Fruit fly (Drosophila melanogaster) whole organism, embryonic: Measurements from ENCODE around the gene CG15201.

ENCODE experiments used
- Aef1 ChIP-seq: fragments of 200-800 bp; sonication (Bioruptor generic); IDR thresholded peaks from 3 replicates; pipeline ENCODE4 v1.3.6; 2022; ENCODE audit warnings: missing biosample characterization, missing genetic modification characterization
- BtbVII ChIP-seq: fragments of 200-800 bp; sonication (Bioruptor generic); optimal IDR thresholded peaks from 3 replicates; lab custom pipeline; 2017; ENCODE audit warnings: missing biosample characterization, mild to moderate bottlenecking, missing genetic modification characterization
- C15 ChIP-seq: fragments of 200-800 bp; sonication (Bioruptor generic); IDR thresholded peaks from 3 replicates; pipeline ENCODE4 v1.3.6; 2022; ENCODE audit warnings: missing biosample characterization, missing genetic modification characterization
- CG11695 ChIP-seq: fragments of 200-800 bp; sonication (Bioruptor generic); IDR thresholded peaks from 3 replicates; pipeline ENCODE4 v1.3.6; 2022; ENCODE audit warnings: missing biosample characterization, missing genetic modification characterization
- CG12744 ChIP-seq: fragments of 200-800 bp; sonication (Bioruptor generic); optimal IDR thresholded peaks from 2 replicates; lab custom pipeline; 2016; ENCODE audit warnings: missing biosample characterization, missing genetic modification characterization
- CG18476 ChIP-seq: fragments of 200-800 bp; sonication (Bioruptor generic); optimal IDR thresholded peaks from 2 replicates; lab custom pipeline; 2016; ENCODE audit warnings: missing biosample characterization, mild to moderate bottlenecking, missing genetic modification characterization
- CG3281 ChIP-seq: fragments of 200-800 bp; sonication (Bioruptor generic); optimal IDR thresholded peaks from 3 replicates; lab custom pipeline; 2017; ENCODE audit warnings: missing biosample characterization, mild to moderate bottlenecking, missing genetic modification characterization
- CG3726 ChIP-seq: fragments of 200-800 bp; sonication (Bioruptor generic); IDR thresholded peaks from 3 replicates; pipeline ENCODE4, ENCODE4 v1.3.6; 2022; ENCODE audit warnings: missing biosample characterization, missing genetic modification characterization
- CG3995 ChIP-seq: fragments of 200-800 bp; sonication (Bioruptor generic); optimal IDR thresholded peaks from 3 replicates; lab custom pipeline; 2016; ENCODE audit warnings: missing biosample characterization, missing genetic modification characterization
- CG4328 ChIP-seq: fragments of 200-800 bp; sonication (Bioruptor generic); optimal IDR thresholded peaks from 3 replicates; lab custom pipeline; 2017; ENCODE audit warnings: missing biosample characterization, missing genetic modification reagents, missing genetic modification characterization
- CG4617 ChIP-seq: fragments of 200-800 bp; sonication (Bioruptor generic); optimal IDR thresholded peaks from 3 replicates; lab custom pipeline; 2016; ENCODE audit warnings: missing biosample characterization, missing genetic modification characterization, borderline replicate concordance
- CG7271 ChIP-seq: fragments of 200-800 bp; sonication (Bioruptor generic); optimal IDR thresholded peaks from 2 replicates; lab custom pipeline; 2018; ENCODE audit warnings: missing biosample characterization, mild to moderate bottlenecking, missing genetic modification characterization, moderate library complexity
- CG7357 ChIP-seq: fragments of 200-800 bp; sonication (Bioruptor generic); IDR thresholded peaks from 3 replicates; pipeline ENCODE4 v1.3.6; 2022; ENCODE audit warnings: missing biosample characterization, missing genetic modification characterization
- CG7556 ChIP-seq: fragments of 200-800 bp; sonication (Bioruptor generic); optimal IDR thresholded peaks from 2 replicates; lab custom pipeline; 2017; ENCODE audit warnings: missing biosample characterization, mild to moderate bottlenecking, missing genetic modification characterization
- CG7745 ChIP-seq: fragments of 200-800 bp; sonication (Bioruptor generic); optimal IDR thresholded peaks from 2 replicates; lab custom pipeline; 2018; ENCODE audit warnings: missing biosample characterization, mild to moderate bottlenecking, missing genetic modification characterization, moderate library complexity
- CG8089 ChIP-seq: fragments of 200-800 bp; sonication (Bioruptor generic); optimal IDR thresholded peaks from 3 replicates; lab custom pipeline; 2016; ENCODE audit warnings: missing biosample characterization, missing genetic modification characterization
- CG8924 ChIP-seq: fragments of 200-800 bp; optimal IDR thresholded peaks from 3 replicates; lab custom pipeline; 2019; ENCODE audit warnings: missing biosample characterization, mild to moderate bottlenecking, missing genetic modification characterization, moderate library complexity
- CG9817 ChIP-seq: fragments of 200-800 bp; sonication (Bioruptor generic); optimal IDR thresholded peaks from 2 replicates; lab custom pipeline; 2018; ENCODE audit warnings: missing biosample characterization, mild to moderate bottlenecking, missing genetic modification characterization, moderate library complexity
- CG9876 ChIP-seq: fragments of 200-800 bp; sonication (Bioruptor generic); optimal IDR thresholded peaks from 2 replicates; lab custom pipeline; 2016; ENCODE audit warnings: missing biosample characterization, missing genetic modification characterization
- CHES-1-like ChIP-seq: fragments of 200-800 bp; sonication (Bioruptor generic); optimal IDR thresholded peaks from 2 replicates; lab custom pipeline; 2016; ENCODE audit warnings: missing biosample characterization, missing genetic modification characterization
- Camta ChIP-seq: fragments of 200-800 bp; sonication (Bioruptor generic); optimal IDR thresholded peaks from 2 replicates; lab custom pipeline; 2016; ENCODE audit warnings: missing biosample characterization, missing genetic modification characterization
- CoRest ChIP-seq: fragments of 200-800 bp; sonication (Bioruptor generic); optimal IDR thresholded peaks from 3 replicates; lab custom pipeline; 2018; ENCODE audit warnings: missing biosample characterization, mild to moderate bottlenecking, missing genetic modification characterization, moderate library complexity
- HmgZ ChIP-seq: fragments of 200-800 bp; sonication (Bioruptor generic); optimal IDR thresholded peaks from 2 replicates; lab custom pipeline; 2018; ENCODE audit warnings: missing biosample characterization, mild to moderate bottlenecking, missing genetic modification characterization
- Kr ChIP-seq: fragments of 200-800 bp; sonication (Bioruptor generic); optimal IDR thresholded peaks from 2 replicates; lab custom pipeline; 2017; ENCODE audit warnings: missing biosample characterization, mild to moderate bottlenecking, missing genetic modification characterization
- Lim3 ChIP-seq: fragments of 200-800 bp; sonication (Bioruptor generic); IDR thresholded peaks from 2 replicates; pipeline ENCODE4 v1.3.6; 2022; ENCODE audit warnings: missing biosample characterization, missing genetic modification characterization
- Nf-YB ChIP-seq: fragments of 200-800 bp; sonication (Bioruptor generic); optimal IDR thresholded peaks from 3 replicates; lab custom pipeline; 2019; ENCODE audit warnings: missing biosample characterization, mild to moderate bottlenecking, missing genetic modification characterization, moderate library complexity
- Opbp ChIP-seq: fragments of 200-800 bp; sonication (Bioruptor generic); IDR thresholded peaks from 3 replicates; pipeline ENCODE4 v1.3.6; 2022; ENCODE audit warnings: missing biosample characterization, missing genetic modification characterization; ENCODE audit not compliant: partially characterized antibody
- Scr ChIP-seq: fragments of 200-800 bp; sonication (Bioruptor generic); IDR thresholded peaks from 2 replicates; pipeline ENCODE4 v1.3.6; 2022; ENCODE audit warnings: missing biosample characterization, missing genetic modification characterization; ENCODE audit not compliant: partially characterized antibody
- Side ChIP-seq: fragments of 200-800 bp; sonication (Bioruptor generic); optimal IDR thresholded peaks from 2 replicates; lab custom pipeline; 2016; ENCODE audit warnings: missing biosample characterization, missing genetic modification characterization
- Ssrp ChIP-seq: fragments of 200-800 bp; sonication (Bioruptor generic); optimal IDR thresholded peaks from 2 replicates; lab custom pipeline; 2018; ENCODE audit warnings: missing biosample characterization, mild to moderate bottlenecking, missing genetic modification characterization, moderate library complexity
- caup ChIP-seq: fragments of 200-800 bp; sonication (Bioruptor generic); optimal IDR thresholded peaks from 3 replicates; lab custom pipeline; 2017; ENCODE audit warnings: missing biosample characterization, mild to moderate bottlenecking, missing genetic modification characterization, moderate library complexity; ENCODE audit not compliant: severe bottlenecking
- danr ChIP-seq: fragments of 200-800 bp; sonication (Bioruptor generic); IDR thresholded peaks from 2 replicates; pipeline ENCODE4 v1.3.6; 2022; ENCODE audit warnings: missing biosample characterization, missing genetic modification characterization
- emc ChIP-seq: fragments of 200-800 bp; sonication (Bioruptor generic); optimal IDR thresholded peaks from 2 replicates; lab custom pipeline; 2016; ENCODE audit warnings: missing biosample characterization, missing genetic modification characterization
- grn ChIP-seq: fragments of 200-800 bp; sonication (Bioruptor generic); optimal IDR thresholded peaks from 3 replicates; lab custom pipeline; 2017; ENCODE audit warnings: missing biosample characterization, missing genetic modification characterization
- gt ChIP-seq: fragments of 200-800 bp; sonication (Bioruptor generic); IDR thresholded peaks from 2 replicates; pipeline ENCODE4 v1.3.6; 2022; ENCODE audit warnings: missing biosample characterization, missing genetic modification characterization
- nom ChIP-seq: fragments of 200-800 bp; sonication (Bioruptor generic); optimal IDR thresholded peaks from 2 replicates; lab custom pipeline; 2017; ENCODE audit warnings: missing biosample characterization, missing genetic modification characterization, mild to moderate bottlenecking, moderate library complexity, missing genetic modification reagents
- ranshi ChIP-seq: fragments of 200-800 bp; sonication (Bioruptor generic); IDR thresholded peaks from 2 replicates; pipeline ENCODE4 v1.3.6; 2022; ENCODE audit warnings: missing biosample characterization, missing genetic modification characterization
- schlank ChIP-seq: fragments of 200-800 bp; sonication (Bioruptor generic); optimal IDR thresholded peaks from 2 replicates; lab custom pipeline; 2018; ENCODE audit warnings: missing biosample characterization, mild to moderate bottlenecking, missing genetic modification characterization
- scrt ChIP-seq: fragments of 200-800 bp; sonication (Bioruptor generic); optimal IDR thresholded peaks from 2 replicates; lab custom pipeline; 2018; ENCODE audit warnings: missing biosample characterization, mild to moderate bottlenecking, missing genetic modification characterization, moderate library complexity
- sisA ChIP-seq: fragments of 200-800 bp; sonication (Bioruptor generic); IDR thresholded peaks from 2 replicates; pipeline ENCODE4 v1.3.6; 2022; ENCODE audit warnings: missing biosample characterization, missing genetic modification characterization
- sug ChIP-seq: fragments of 200-800 bp; optimal IDR thresholded peaks from 2 replicates; lab custom pipeline; 2019; ENCODE audit warnings: missing biosample characterization, mild to moderate bottlenecking, missing genetic modification characterization, moderate library complexity
- tx ChIP-seq: fragments of 200-800 bp; sonication (Bioruptor generic); optimal IDR thresholded peaks from 2 replicates; lab custom pipeline; 2016; ENCODE audit warnings: missing biosample characterization, missing genetic modification characterization
- vvl ChIP-seq: fragments of 200-800 bp; sonication (Bioruptor generic); IDR thresholded peaks from 2 replicates; pipeline ENCODE4 v1.3.6; 2022; ENCODE audit warnings: missing biosample characterization, missing genetic modification characterization
- wdn ChIP-seq: fragments of 200-800 bp; sonication (Bioruptor generic); IDR thresholded peaks from 2 replicates; pipeline ENCODE4 v1.3.6; 2022; ENCODE audit warnings: missing biosample characterization, missing genetic modification characterization
- zen ChIP-seq: fragments of 200-800 bp; sonication (Bioruptor generic); optimal IDR thresholded peaks from 3 replicates; lab custom pipeline; 2018; ENCODE audit warnings: missing biosample characterization, mild to moderate bottlenecking, missing genetic modification characterization, moderate library complexity
- zfh2 ChIP-seq: fragments of 200-800 bp; sonication (Bioruptor generic); optimal IDR thresholded peaks from 2 replicates; lab custom pipeline; 2016; ENCODE audit warnings: missing biosample characterization, missing genetic modification characterization

Gene CG15201

DNA sequence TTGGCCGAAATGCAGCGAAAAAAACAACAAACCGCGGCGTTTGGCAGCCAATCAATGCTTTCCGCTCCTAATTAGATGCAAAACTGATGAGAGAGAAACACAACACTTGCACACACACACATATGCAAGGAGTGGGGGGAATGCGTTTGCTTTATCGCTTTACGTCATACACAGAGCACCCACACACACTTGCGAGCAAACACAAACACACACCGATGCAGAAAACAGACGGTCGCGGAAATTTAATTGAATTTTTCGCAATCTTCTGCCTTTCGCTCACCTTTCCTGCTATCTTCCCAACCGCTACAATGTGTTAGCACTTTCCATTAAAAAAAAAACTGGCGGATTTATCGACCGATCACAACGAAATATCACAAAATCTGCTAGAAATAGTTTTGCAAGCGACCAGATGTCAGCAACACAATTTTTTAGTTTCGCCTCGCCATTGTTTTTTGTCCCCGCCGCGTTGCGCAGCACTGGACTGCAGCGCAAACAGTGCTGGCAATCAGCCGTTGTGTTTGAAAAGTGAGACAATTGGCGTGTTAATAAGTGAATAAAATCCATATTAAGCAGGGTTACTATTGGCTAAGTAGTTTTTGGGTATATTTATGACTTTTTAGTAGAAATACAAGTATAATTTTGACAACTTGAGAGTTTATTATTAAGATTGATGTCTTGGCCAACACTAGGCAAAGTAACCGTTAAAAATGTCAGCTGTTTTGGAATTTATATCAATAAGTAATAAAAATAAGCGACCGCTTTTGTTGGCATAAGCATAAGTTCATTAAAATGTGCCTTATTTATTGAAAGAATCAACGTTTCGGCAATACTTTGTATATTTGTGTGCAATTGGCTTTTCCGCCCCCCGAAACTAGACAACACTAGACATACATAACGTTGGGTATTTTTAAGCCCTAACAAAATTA is 7.1 kb upstream of the CG15201 start, which contains the start of gene Klp10A (continued):
- peak; percentile 18 for TF ChIP-seq Side (GFP tag; lab: Kevin White, UChicago)
- no peak for TF ChIP-seq scrt (GFP tag; lab: Kevin White, UChicago)
- no peak for TF ChIP-seq grn (GFP tag; lab: Kevin White, UChicago)
- TF ChIP-seq zfh2 (GFP tag; lab: Kevin White, UChicago): peak; percentile 14
- TF ChIP-seq vvl: peak; percentile 9; the same call in 1 of the 2 replicates
- no peak for TF ChIP-seq wdn (GFP tag; lab: Robert Waterston, UW)
- peak; percentile 4 for TF ChIP-seq CG7556 (GFP tag; lab: Kevin White, UChicago)
- TF ChIP-seq CG3281: peak; percentile 20
- no peak for TF ChIP-seq C15 (GFP tag; lab: Robert Waterston, UW)

DNA sequence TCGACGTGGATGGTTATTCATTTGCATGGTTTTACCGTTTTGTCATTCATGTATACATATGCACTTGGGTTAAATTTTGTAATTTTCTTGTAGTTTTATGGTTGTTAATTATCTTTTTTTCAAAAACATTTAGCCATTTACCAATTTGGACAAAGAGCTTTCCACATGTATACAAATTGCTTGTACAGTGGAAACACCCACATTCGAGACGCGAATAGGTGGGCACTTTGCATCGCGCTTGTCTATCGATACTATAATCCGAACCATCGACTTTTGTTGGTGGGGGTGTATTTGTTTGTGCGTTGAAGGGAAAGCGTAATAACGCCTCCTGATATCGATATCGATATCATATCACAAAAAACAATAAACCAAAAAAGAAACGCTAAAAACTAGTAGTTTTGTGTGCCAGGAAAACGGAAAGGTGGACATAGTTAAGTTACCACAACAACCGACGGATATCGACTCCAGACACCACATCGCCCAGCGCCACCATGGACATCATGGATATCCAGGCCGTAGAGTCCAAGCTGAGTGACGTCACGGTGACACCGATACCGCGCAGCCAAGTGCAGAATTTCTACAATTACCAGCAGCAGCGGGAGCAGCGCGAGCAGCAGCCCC is 6.2 kb upstream of the CG15201 start, which contains the start of gene CDK2AP1:
CDK2AP1 (plus strand) TSS at position 294 of the 621 bp plus-strand sequence.
- TF ChIP-seq CG18476 (GFP tag; lab: Kevin White, UChicago) (no peak), zfh2 (GFP tag; lab: Kevin White, UChicago) (peak; percentile 40), CG3995 (GFP tag; lab: Kevin White, UChicago) (peak; percentile 33), CG3726 (GFP tag; lab: Robert Waterston, UW) (no peak), sisA (GFP tag; lab: Robert Waterston, UW) (no peak), Ssrp (no peak), CHES-1-like (GFP tag; lab: Kevin White, UChicago) (peak; percentile 13), Camta (GFP tag; lab: Kevin White, UChicago) (no peak), sug (peak; percentile 66), HmgZ (peak; percentile 39), Aef1 (peak; percentile 25; the same call in 1 of the 3 replicates), CG8924 (tag; lab: Kevin White, UChicago) (peak; percentile 31), CG11695 (GFP tag; lab: Robert Waterston, UW) (no peak), vvl (peak; percentile 63), Lim3 (no peak), Kr (GFP tag; lab: Kevin White, UChicago) (no peak), CG9817 (peak; percentile 15), ranshi (GFP tag; lab: Robert Waterston, UW) (0 out of 2 replicates have a peak, but pooled peaks have one; percentile 29), CG7357 (peak; percentile 98), BtbVII (GFP tag; lab: Kevin White, UChicago) (no peak), Nf-YB (GFP tag; lab: Kevin White, UChicago) (no peak), Opbp (GFP tag; lab: Robert Waterston, UW) (peak; percentile 74), CoRest (tag; lab: Kevin White, UChicago) (peak; percentile 19), CG4328 (GFP tag; lab: Kevin White, UChicago) (no peak), emc (GFP tag; lab: Kevin White, UChicago) (peak; percentile 21), CG9876 (GFP tag; lab: Kevin White, UChicago) (no peak), zen (tag; lab: Kevin White, UChicago) (peak; percentile 25), nom (peak; percentile 8), danr (GFP tag; lab: Robert Waterston, UW) (no peak), Scr (GFP tag; lab: Robert Waterston, UW) (peak; percentile 69), caup (no peak), gt (GFP tag; lab: Robert Waterston, UW) (no peak), CG7745 (no peak), CG4617 (peak; percentile 54), tx (GFP tag; lab: Kevin White, UChicago) (peak; percentile 3), CG8089 (GFP tag; lab: Kevin White, UChicago) (no peak), schlank (no peak), CG12744 (GFP tag; lab: Kevin White, UChicago) (no peak), CG7271 (tag; lab: Kevin White, UChicago) (no peak)
